Worm (Caenorhabditis elegans) whole organism, young adult: Measurements from ENCODE around the gene mdt-28.

ENCODE experiments used
- F55B11.4 ChIP-seq: sonication (generic microtip); optimal IDR thresholded peaks from 2 replicates; lab custom pipeline; 2016; ENCODE audit warnings: missing compliant biosample characterization, missing genetic modification characterization, borderline replicate concordance; ENCODE audit not compliant: insufficient read depth
- F57A8.1 ChIP-seq: fragments of 200-800 bp; sonication (Bioruptor generic); optimal IDR thresholded peaks from 2 replicates; lab custom pipeline; 2018; ENCODE audit warnings: mild to moderate bottlenecking, missing genetic modification characterization, moderate library complexity, missing compliant biosample characterization
- akir-1 ChIP-seq: fragments of 200-800 bp; sonication (Bioruptor generic); optimal IDR thresholded peaks from 2 replicates; lab custom pipeline; 2018; ENCODE audit warnings: mild to moderate bottlenecking, missing genetic modification characterization, moderate library complexity, missing compliant biosample characterization
- ceh-27 ChIP-seq: fragments of 200-800 bp; sonication (Bioruptor generic); optimal IDR thresholded peaks from 2 replicates; lab custom pipeline; 2018; ENCODE audit warnings: mild to moderate bottlenecking, missing genetic modification characterization, moderate library complexity, missing compliant biosample characterization
- hrde-1 ChIP-seq: sonication (generic microtip); optimal IDR thresholded peaks from 2 replicates; lab custom pipeline; 2016; ENCODE audit warnings: missing genetic modification characterization, mild to moderate bottlenecking, missing compliant biosample characterization, moderate library complexity, missing genotype, missing genetic modification reagents, borderline replicate concordance
- lin-35 ChIP-seq, 3 experiments: fragments of 150-350 bp in 2 of 3; sonication (generic microtip) in 1 of 3; optimal IDR thresholded peaks; 2 replicates each; lab custom pipeline; 2014 to 2018; ENCODE audit warnings: missing biosample characterization in 3 of 3, missing genetic modification characterization in 3 of 3, missing genetic modification reagents in 3 of 3
- mxl-1 ChIP-seq: sonication (generic microtip); optimal IDR thresholded peaks from 2 replicates; lab custom pipeline; 2016; ENCODE audit warnings: missing genetic modification characterization, missing compliant biosample characterization
- nhr-27 ChIP-seq: fragments of 200-800 bp; sonication (Bioruptor generic); optimal IDR thresholded peaks from 2 replicates; lab custom pipeline; 2018; ENCODE audit warnings: mild to moderate bottlenecking, missing genetic modification characterization, moderate library complexity, missing compliant biosample characterization
- snpc-4 ChIP-seq, 5 experiments: fragments of 150-350 bp in 1 of 5; sonication (generic microtip) in 4 of 5; optimal IDR thresholded peaks; 2 replicates each; lab custom pipeline; 2014 to 2018; ENCODE audit warnings: missing genetic modification characterization in 5 of 5, missing biosample characterization in 3 of 5, antibody characterized with exemption in 2 of 5, mild to moderate bottlenecking in 2 of 5, missing compliant biosample characterization in 2 of 5, missing genotype in 2 of 5, moderate library complexity in 2 of 5, missing genetic modification reagents in 1 of 5
- tlf-1 ChIP-seq: fragments of 200-800 bp; sonication (Bioruptor generic); optimal IDR thresholded peaks from 2 replicates; lab custom pipeline; 2018; ENCODE audit warnings: mild to moderate bottlenecking, missing genetic modification characterization, missing compliant biosample characterization

ce11 chrV:15533864-15534263 lies 41.3 kb downstream of the mdt-28 start, which contains the start of gene F21A3.2:
- TF ChIP-seq snpc-4 (GFP tag; optimal IDR thresholded peaks at IDR 0.05; lab: Kevin White, UChicago) (no peak), snpc-4 (tag; optimal IDR thresholded peaks at IDR 0.05; lab: Kevin White, UChicago) (no peak), hrde-1 (tag; lab: Kevin White, UChicago) (no peak), F57A8.1 (GFP tag; lab: Kevin White, UChicago) (no peak), ceh-27 (GFP tag; lab: Kevin White, UChicago) (no peak), F55B11.4 (tag; lab: Kevin White, UChicago) (no peak), mxl-1 (tag; lab: Kevin White, UChicago) (no peak), nhr-27 (tag; lab: Kevin White, UChicago) (no peak), akir-1 (no peak), lin-35 (GFP tag; optimal IDR thresholded peaks at IDR 0.05; lab: Kevin White, UChicago) (no peak), tlf-1 (no peak)
